Fruit fly (Drosophila melanogaster) Kc167 (cell line): ENCODE results near the gene Polr1D.

Experiments used
- Myc ChIP-seq: fragments of >200 bp; optimal IDR thresholded peaks from 2 replicates; lab custom pipeline; 2017; ENCODE audit warnings: missing external identifiers
- h ChIP-seq: fragments of >200 bp; optimal IDR thresholded peaks from 3 replicates; lab custom pipeline; 2018; ENCODE audit warnings: missing external identifiers
- insv ChIP-seq: fragments of >200 bp; optimal IDR thresholded peaks from 3 replicates; lab custom pipeline; 2018; ENCODE audit warnings: missing external identifiers
- psq ChIP-seq: fragments of >200 bp; optimal IDR thresholded peaks from 2 replicates; lab custom pipeline; 2017; ENCODE audit warnings: missing external identifiers
- ttk ChIP-seq: sonication (Bioruptor generic); optimal IDR thresholded peaks from 2 replicates; lab custom pipeline; 2017; ENCODE audit warnings: missing external identifiers

- no peak for TF ChIP-seq psq
- TF ChIP-seq Myc = no peak
- TF ChIP-seq ttk (lab: Kevin White, UChicago) = no peak
- no peak for TF ChIP-seq insv
- no peak for TF ChIP-seq h (lab: Kevin White, UChicago)
These were observed 14.7 kb downstream of the Polr1D start, which contains the start of gene Ddc for dm6 chr2L:19120196-19120950.
